Worm (Caenorhabditis elegans): ENCODE data around the gene F56C3.3.

Gene F56C3.3

ce11 chrX:1311577-1311976 is 46.6 kb downstream of the F56C3.3 start:
- no peak for TF ChIP-seq flt-1 (GFP tag; IDR thresholded peaks at IDR 0.05)
- TF ChIP-seq T22C8.4 (GFP tag; IDR thresholded peaks at IDR 0.05), result no peak
- no peak for TF ChIP-seq klf-2 (GFP tag; conservative IDR thresholded peaks at IDR 0.05)
- no peak for TF ChIP-seq med-1 (GFP tag; optimal IDR thresholded peaks at IDR 0.05; ENCODE audit: insufficient read depth)
- no peak for TF ChIP-seq ref-1 (GFP tag; conservative IDR thresholded peaks at IDR 0.05)
- no peak for TF ChIP-seq cog-1 (tag; optimal IDR thresholded peaks at IDR 0.05)
- no peak for TF ChIP-seq ztf-23 (GFP tag; IDR thresholded peaks at IDR 0.05)
- TF ChIP-seq tab-1 (GFP tag; IDR thresholded peaks at IDR 0.05), result no peak
- TF ChIP-seq ztf-29 (GFP tag; IDR thresholded peaks at IDR 0.05), result no peak

- TF ChIP-seq tab-1 (GFP tag; IDR thresholded peaks at IDR 0.05), result no peak
- TF ChIP-seq klf-2 (GFP tag; conservative IDR thresholded peaks at IDR 0.05), result no peak
- TF ChIP-seq ztf-23 (GFP tag; IDR thresholded peaks at IDR 0.05), result no peak
- no peak for TF ChIP-seq T22C8.4 (GFP tag; IDR thresholded peaks at IDR 0.05)
- no peak for TF ChIP-seq flt-1 (GFP tag; IDR thresholded peaks at IDR 0.05)
- no peak for TF ChIP-seq cog-1 (tag; optimal IDR thresholded peaks at IDR 0.05)
- TF ChIP-seq ref-1 (GFP tag; conservative IDR thresholded peaks at IDR 0.05), result no peak
- no peak for TF ChIP-seq med-1 (GFP tag; optimal IDR thresholded peaks at IDR 0.05; ENCODE audit: insufficient read depth)
- TF ChIP-seq ztf-29 (GFP tag; IDR thresholded peaks at IDR 0.05), result no peak
These were observed 47.1 kb downstream of the F56C3.3 start, which contains the start of gene H42K12.3 for ce11 chrX:1311084-1311483. Gene H42K12.3, plus strand, starts transcription at chrX:1311391.

DNA sequence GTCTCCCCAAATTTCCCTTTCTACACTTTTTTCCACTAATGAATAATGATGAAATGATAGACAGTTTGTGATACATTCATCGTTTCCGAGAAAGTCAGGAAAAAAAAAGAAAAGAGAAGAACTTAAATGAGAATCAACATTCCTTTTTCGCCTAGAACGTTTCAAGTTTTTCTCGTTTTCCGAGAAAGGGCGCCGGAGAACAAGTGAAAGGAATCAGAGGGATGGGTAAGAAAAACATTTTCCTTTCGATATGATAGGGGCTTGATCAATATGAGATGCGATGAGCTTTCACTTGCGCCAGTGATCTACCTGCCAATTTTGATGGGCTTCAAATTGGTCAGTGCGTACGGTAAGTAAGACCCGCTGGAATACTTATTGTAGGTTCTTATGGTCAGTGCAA is 48.7 kb downstream of the F56C3.3 start:
- TF ChIP-seq T22C8.4 (GFP tag; IDR thresholded peaks at IDR 0.05), result no peak
- no peak for TF ChIP-seq tab-1 (GFP tag; IDR thresholded peaks at IDR 0.05)
- no peak for TF ChIP-seq ref-1 (GFP tag; conservative IDR thresholded peaks at IDR 0.05)
- no peak for TF ChIP-seq ztf-29 (GFP tag; IDR thresholded peaks at IDR 0.05)
- no peak for TF ChIP-seq med-1 (GFP tag; optimal IDR thresholded peaks at IDR 0.05; ENCODE audit: insufficient read depth)
- no peak for TF ChIP-seq ztf-23 (GFP tag; IDR thresholded peaks at IDR 0.05)
- TF ChIP-seq flt-1 (GFP tag; IDR thresholded peaks at IDR 0.05), result no peak
- TF ChIP-seq cog-1 (tag; optimal IDR thresholded peaks at IDR 0.05), result no peak
- TF ChIP-seq klf-2 (GFP tag; conservative IDR thresholded peaks at IDR 0.05), result no peak

Data from whole organism, midembryonic.